Worm (Caenorhabditis elegans) whole organism, L1 larva: ENCODE data around the gene Y39A3A.3.

ENCODE experiments used
- C16A3.4 ChIP-seq: fragments of 150-350 bp; optimal IDR thresholded peaks from 2 replicates; lab custom pipeline; 2014; ENCODE audit warnings: missing biosample characterization, missing genetic modification characterization
- C34B4.2 ChIP-seq: sonication (generic microtip); optimal IDR thresholded peaks from 2 replicates; lab custom pipeline; 2017; ENCODE audit warnings: mild to moderate bottlenecking, missing genetic modification characterization, missing compliant biosample characterization
- aha-1 ChIP-seq: fragments of 150-350 bp; optimal IDR thresholded peaks from 2 replicates; lab custom pipeline; 2014; ENCODE audit warnings: missing biosample characterization, missing genetic modification characterization
- aly-2 ChIP-seq: fragments of 150-350 bp; optimal IDR thresholded peaks from 2 replicates; lab custom pipeline; 2014; ENCODE audit warnings: missing biosample characterization, missing genetic modification characterization
- ama-1 ChIP-seq: fragments of 150-350 bp; optimal IDR thresholded peaks from 2 replicates; lab custom pipeline; 2014
- blmp-1 ChIP-seq: fragments of 150-350 bp; optimal IDR thresholded peaks from 2 replicates; lab custom pipeline; 2014; ENCODE audit warnings: missing biosample characterization, missing genetic modification characterization
- ceh-63 ChIP-seq: fragments of 200-800 bp; sonication (Bioruptor generic); optimal IDR thresholded peaks from 2 replicates; lab custom pipeline; 2018; ENCODE audit warnings: mild to moderate bottlenecking, missing genetic modification characterization, missing compliant biosample characterization
- ceh-82 ChIP-seq, 3 experiments: fragments of 150-350 bp in 1 of 3; sonication (generic microtip) in 2 of 3; optimal IDR thresholded peaks; 2 replicates each; lab custom pipeline; 2014 to 2017; ENCODE audit warnings: missing biosample characterization in 3 of 3, missing genetic modification characterization in 3 of 3
- ceh-90 ChIP-seq: sonication (generic microtip); optimal IDR thresholded peaks from 2 replicates; lab custom pipeline; 2016; ENCODE audit warnings: missing genetic modification characterization, missing compliant biosample characterization
- dpl-1 ChIP-seq, 3 experiments: fragments of 150-350 bp in 2 of 3; sonication (generic microtip) in 1 of 3; optimal IDR thresholded peaks; 2 replicates each; lab custom pipeline; 2014 to 2017; ENCODE audit warnings: missing biosample characterization in 3 of 3, missing genetic modification characterization in 3 of 3, missing genetic modification reagents in 3 of 3
- egl-13 ChIP-seq: sonication (generic microtip); optimal IDR thresholded peaks from 2 replicates; lab custom pipeline; 2016; ENCODE audit warnings: missing genotype, missing genetic modification reagents, missing genetic modification characterization, missing compliant biosample characterization
- egl-27 ChIP-seq, 2 experiments: fragments of 150-350 bp in 1 of 2; sonication (generic microtip); optimal IDR thresholded peaks; 3 replicates each; lab custom pipeline; 2017 to 2018; ENCODE audit warnings: missing biosample characterization in 2 of 2, missing genetic modification characterization in 2 of 2, missing genetic modification reagents in 2 of 2
- elt-2 ChIP-seq: sonication (generic microtip); optimal IDR thresholded peaks from 2 replicates; lab custom pipeline; 2016; ENCODE audit warnings: missing genetic modification characterization, mild to moderate bottlenecking, inconsistent platforms, missing compliant biosample characterization, missing genetic modification reagents
- elt-3 ChIP-seq, 6 experiments: fragments of 150-350 bp in 1 of 6; sonication (generic microtip); optimal IDR thresholded peaks; 2 replicates each; lab custom pipeline; 2017 to 2018; ENCODE audit warnings: missing biosample characterization in 6 of 6, missing genetic modification characterization in 6 of 6, inconsistent platforms in 1 of 6
- fkh-10 ChIP-seq: sonication (generic microtip); optimal IDR thresholded peaks from 2 replicates; lab custom pipeline; 2017; ENCODE audit warnings: missing biosample characterization, missing genetic modification reagents, missing genetic modification characterization
- fos-1 ChIP-seq: fragments of 150-350 bp; optimal IDR thresholded peaks from 2 replicates; lab custom pipeline; 2014; ENCODE audit warnings: missing biosample characterization, missing genetic modification characterization
- grh-1 ChIP-seq: fragments of 200-800 bp; sonication (Bioruptor generic); IDR thresholded peaks from 2 replicates; pipeline ENCODE4 v1.3.6; 2022; ENCODE audit warnings: missing genetic modification reagents, missing genetic modification characterization, missing compliant biosample characterization
- hlh-17 ChIP-seq: fragments of 200-800 bp; sonication (Bioruptor generic); optimal IDR thresholded peaks from 2 replicates; lab custom pipeline; 2018; ENCODE audit warnings: missing genetic modification characterization, mild to moderate bottlenecking, missing compliant biosample characterization, moderate library complexity, borderline replicate concordance
- isw-1 ChIP-seq: fragments of 200-800 bp; sonication (Bioruptor generic); IDR thresholded peaks from 2 replicates; pipeline ENCODE4 v1.3.6; 2022; ENCODE audit warnings: missing genetic modification characterization, missing compliant biosample characterization
- jun-1 ChIP-seq: fragments of 150-350 bp; optimal IDR thresholded peaks from 2 replicates; lab custom pipeline; 2014; ENCODE audit warnings: missing biosample characterization, missing genetic modification reagents, missing genetic modification characterization
- lin-13 ChIP-seq: fragments of 150-350 bp; optimal IDR thresholded peaks from 2 replicates; lab custom pipeline; 2014; ENCODE audit warnings: missing biosample characterization, missing genetic modification reagents, missing genetic modification characterization
- lin-14 ChIP-seq: fragments of 200-800 bp; sonication (Bioruptor generic); optimal IDR thresholded peaks from 2 replicates; lab custom pipeline; 2018; ENCODE audit warnings: mild to moderate bottlenecking, missing genetic modification characterization, moderate library complexity, missing compliant biosample characterization
- lin-15B ChIP-seq: fragments of 150-350 bp; sonication (generic microtip); optimal IDR thresholded peaks from 3 replicates; lab custom pipeline; 2014; ENCODE audit warnings: missing biosample characterization, missing genetic modification characterization
- lin-35 ChIP-seq, 2 experiments: fragments of 150-350 bp; optimal IDR thresholded peaks; 2 replicates each; lab custom pipeline; 2014; ENCODE audit warnings: missing biosample characterization in 2 of 2, missing genetic modification characterization in 2 of 2, missing genetic modification reagents in 2 of 2
- lir-3 ChIP-seq: sonication (generic microtip); optimal IDR thresholded peaks from 2 replicates; lab custom pipeline; 2016; ENCODE audit warnings: mild to moderate bottlenecking, missing genetic modification characterization, moderate library complexity, missing compliant biosample characterization; ENCODE audit not compliant: poor library complexity
- nhr-19 ChIP-seq: fragments of 200-800 bp; sonication (Bioruptor generic); conservative IDR thresholded peaks from 2 replicates; pipeline ENCODE4 v1.3.6; 2022; ENCODE audit warnings: missing genetic modification characterization, missing compliant biosample characterization
- nhr-237 ChIP-seq: fragments of 150-350 bp; optimal IDR thresholded peaks from 2 replicates; lab custom pipeline; 2014; ENCODE audit warnings: missing biosample characterization, missing genetic modification characterization
- nhr-28 ChIP-seq: fragments of 150-350 bp; optimal IDR thresholded peaks from 2 replicates; lab custom pipeline; 2014; ENCODE audit warnings: missing biosample characterization, missing genetic modification characterization
- nhr-47 ChIP-seq: sonication (generic microtip); optimal IDR thresholded peaks from 2 replicates; lab custom pipeline; 2016; ENCODE audit warnings: mild to moderate bottlenecking, missing genetic modification characterization, moderate library complexity, missing compliant biosample characterization
- nhr-71 ChIP-seq: sonication (generic microtip); optimal IDR thresholded peaks from 2 replicates; lab custom pipeline; 2016; ENCODE audit warnings: mild to moderate bottlenecking, missing genetic modification characterization, moderate library complexity, missing compliant biosample characterization
- nhr-77 ChIP-seq: fragments of 150-350 bp; optimal IDR thresholded peaks from 2 replicates; lab custom pipeline; 2014; ENCODE audit warnings: missing biosample characterization, missing genetic modification characterization
- nhr-84 ChIP-seq: sonication (generic microtip); optimal IDR thresholded peaks from 2 replicates; lab custom pipeline; 2017; ENCODE audit warnings: missing biosample characterization, missing genetic modification characterization
- nhr-85 ChIP-seq: sonication (generic microtip); peaks from one replicate; lab custom pipeline; 2016; ENCODE audit warnings: missing genetic modification characterization, inconsistent platforms, missing compliant biosample characterization
- nhr-90 ChIP-seq: sonication (generic microtip); optimal IDR thresholded peaks from 2 replicates; lab custom pipeline; 2016; ENCODE audit warnings: mild to moderate bottlenecking, missing genetic modification characterization, missing compliant biosample characterization; ENCODE audit not compliant: poor library complexity
- pag-3 ChIP-seq: sonication (generic microtip); optimal IDR thresholded peaks from 2 replicates; lab custom pipeline; 2017; ENCODE audit warnings: missing genetic modification characterization, mild to moderate bottlenecking, missing compliant biosample characterization, antibody characterized with exemption, borderline replicate concordance; ENCODE audit not compliant: insufficient read depth
- pax-3 ChIP-seq: fragments of 200-800 bp; sonication (Bioruptor generic); optimal IDR thresholded peaks from 2 replicates; lab custom pipeline; 2018; ENCODE audit warnings: mild to moderate bottlenecking, missing genetic modification characterization, moderate library complexity, missing compliant biosample characterization
- snu-23 ChIP-seq: sonication (generic microtip); optimal IDR thresholded peaks from 2 replicates; lab custom pipeline; 2016; ENCODE audit warnings: missing genetic modification characterization, missing compliant biosample characterization
- sup-37 ChIP-seq: fragments of 200-800 bp; sonication (Bioruptor generic); optimal IDR thresholded peaks from 2 replicates; lab custom pipeline; 2018; ENCODE audit warnings: mild to moderate bottlenecking, missing genetic modification characterization, missing compliant biosample characterization
- tbx-2 ChIP-seq: sonication (generic microtip); optimal IDR thresholded peaks from 2 replicates; lab custom pipeline; 2016; ENCODE audit warnings: missing genetic modification characterization, missing compliant biosample characterization
- tlp-1 ChIP-seq: fragments of 150-350 bp; optimal IDR thresholded peaks from 2 replicates; lab custom pipeline; 2014; ENCODE audit warnings: missing biosample characterization, missing genetic modification characterization
- unc-30 ChIP-seq: sonication (generic microtip); optimal IDR thresholded peaks from 2 replicates; lab custom pipeline; 2017; ENCODE audit warnings: missing biosample characterization, missing genetic modification characterization
- unc-86 ChIP-seq: sonication (generic microtip); optimal IDR thresholded peaks from 2 replicates; lab custom pipeline; 2016; ENCODE audit warnings: missing genetic modification characterization, missing compliant biosample characterization
- vab-15 ChIP-seq: sonication (generic microtip); optimal IDR thresholded peaks from 2 replicates; lab custom pipeline; 2017; ENCODE audit warnings: missing genotype, mild to moderate bottlenecking, missing genetic modification characterization, missing compliant biosample characterization
- zag-1 ChIP-seq: fragments of 150-350 bp; optimal IDR thresholded peaks from 2 replicates; lab custom pipeline; 2014; ENCODE audit warnings: missing biosample characterization, missing genetic modification characterization
- ztf-11 ChIP-seq, 2 experiments: sonication (generic microtip); optimal IDR thresholded peaks; 2 replicates each; lab custom pipeline; 2016 to 2017; ENCODE audit warnings: missing genetic modification characterization in 2 of 2, missing biosample characterization in 1 of 2, missing compliant biosample characterization in 1 of 2

The Y39A3A.3 gene

DNA sequence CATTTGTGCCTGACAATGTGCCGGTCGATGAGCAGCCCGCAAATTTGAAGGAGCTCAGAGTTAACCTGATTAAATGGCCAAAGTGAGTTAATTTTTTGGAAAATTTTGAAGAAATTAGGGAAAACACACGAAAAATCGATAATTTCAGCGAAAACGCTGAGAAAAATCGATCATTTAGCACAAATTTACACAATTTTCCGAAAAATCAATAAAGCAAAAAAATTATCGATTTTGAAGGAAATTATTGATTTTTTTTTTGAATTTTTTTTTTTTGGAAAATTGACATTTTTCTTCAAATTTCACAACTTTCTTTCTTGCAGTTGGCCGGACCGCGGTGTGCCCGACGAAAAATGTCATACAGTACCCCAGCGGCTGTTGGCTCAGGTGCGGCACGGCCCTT, 30.0 kb upstream of the Y39A3A.3 start:
- TF ChIP-seq sup-37, result no peak
- TF ChIP-seq nhr-77, result no peak
- TF ChIP-seq nhr-85 (tag; lab: Kevin White, UChicago), result no peak
- TF ChIP-seq egl-13 (tag; lab: Kevin White, UChicago), result no peak
- no peak for TF ChIP-seq isw-1 (GFP tag; lab: Robert Waterston, UW)
- TF ChIP-seq lin-14, result no peak
- TF ChIP-seq blmp-1 (tag; lab: Kevin White, UChicago), result no peak
- no peak for TF ChIP-seq ceh-90 (tag; lab: Kevin White, UChicago)
- no peak for TF ChIP-seq C16A3.4 (tag; lab: Kevin White, UChicago)
- TF ChIP-seq nhr-19 (GFP tag; lab: Robert Waterston, UW), result no peak
- TF ChIP-seq nhr-90, result no peak
- no peak for TF ChIP-seq tbx-2 (tag; lab: Kevin White, UChicago)
- TF ChIP-seq, all 84 proteins: peak for 0

DNA sequence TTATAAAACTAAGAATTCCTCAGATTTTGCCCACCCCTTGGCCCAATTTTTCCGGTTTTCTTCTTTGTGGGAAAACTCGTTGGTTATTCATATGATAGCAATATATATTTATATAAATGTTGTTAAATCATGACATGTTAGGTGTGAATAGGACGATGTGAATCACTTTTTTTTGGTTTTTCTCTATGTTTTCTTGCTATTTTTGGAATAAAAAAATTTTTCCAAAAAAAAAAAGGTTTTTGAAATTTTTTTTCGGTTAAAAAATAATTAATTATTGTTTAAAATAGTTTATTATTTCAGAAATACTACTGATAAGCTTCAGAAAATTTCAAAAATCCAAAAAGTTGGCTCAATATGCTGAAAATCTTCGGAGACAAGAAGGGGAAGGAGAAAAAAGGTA, 24.3 kb upstream of the Y39A3A.3 start, which contains the start of gene Y48G9A.9:
Y48G9A.9 (plus strand) TSS at position 301 of the 400 bp plus-strand sequence.
- TF ChIP-seq nhr-47 (tag; lab: Kevin White, UChicago) (no peak), lir-3 (tag; lab: Kevin White, UChicago) (no peak), fos-1 (tag; lab: Kevin White, UChicago) (no peak), fkh-10 (GFP tag; lab: Kevin White, UChicago) (no peak), nhr-19 (GFP tag; lab: Robert Waterston, UW) (no peak)

DNA sequence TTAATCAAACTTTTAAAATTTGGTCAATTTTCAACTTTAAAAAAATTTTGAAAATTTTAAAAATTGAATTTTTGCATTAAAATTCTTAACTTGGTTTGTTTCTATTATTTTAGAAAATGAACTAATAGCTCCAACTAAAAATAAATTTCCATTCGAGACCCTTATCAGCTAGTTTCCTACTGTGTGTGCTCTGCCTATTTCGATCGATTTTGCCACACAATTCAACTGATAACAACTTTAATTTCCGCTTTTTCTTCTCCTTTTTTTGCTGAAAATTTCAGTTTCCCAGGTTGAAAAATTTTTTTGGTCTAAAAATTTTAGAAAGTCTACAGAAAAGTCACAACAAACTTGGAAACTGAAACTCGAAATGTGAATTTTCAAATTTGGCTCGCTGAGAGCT, 23.2 kb upstream of the Y39A3A.3 start:
- TF ChIP-seq vab-15 (no peak), lin-35 (GFP tag; optimal IDR thresholded peaks at IDR 0.05; lab: Kevin White, UChicago) (peak in 1 of 2 experiments; percentile 9), nhr-77 (no peak)

DNA sequence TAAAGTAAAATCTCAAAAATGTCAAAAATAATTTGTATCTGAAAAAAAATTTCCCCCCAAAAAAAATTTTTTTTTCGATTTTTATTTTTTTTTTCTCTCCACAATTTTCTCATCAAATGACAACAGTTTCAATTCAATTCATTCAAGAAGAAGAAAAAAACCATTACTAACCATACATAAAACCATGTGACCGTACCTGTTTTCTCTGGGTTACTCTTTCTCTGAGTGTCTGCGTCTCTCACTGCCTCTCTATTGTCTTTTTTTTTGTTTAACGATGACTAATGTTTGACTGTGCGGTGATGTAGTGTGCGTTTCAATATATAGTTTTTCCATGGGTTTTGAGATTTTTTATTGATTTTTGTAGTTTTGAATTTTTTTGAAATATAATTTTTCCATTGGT, 22.5 kb upstream of the Y39A3A.3 start:
- no peak for TF ChIP-seq C34B4.2
- no peak for TF ChIP-seq vab-15
- no peak for TF ChIP-seq nhr-28 (tag; lab: Kevin White, UChicago)
- peak in 1 of 3 experiments; percentile 24 for TF ChIP-seq ceh-82 (tag; optimal IDR thresholded peaks at IDR 0.05; lab: Kevin White, UChicago)
- no peak for TF ChIP-seq pag-3
- no peak for TF ChIP-seq hlh-17 (GFP tag; lab: Kevin White, UChicago)
- peak; percentile 65 for TF ChIP-seq jun-1 (tag; lab: Kevin White, UChicago)
- peak; percentile 82 for TF ChIP-seq nhr-71 (tag; lab: Kevin White, UChicago)
- TF ChIP-seq pax-3 (tag; lab: Kevin White, UChicago), result no peak
- peak in 1 of 2 experiments; percentile 86 for TF ChIP-seq lin-35 (GFP tag; optimal IDR thresholded peaks at IDR 0.05; lab: Kevin White, UChicago)
- peak; percentile 77 for TF ChIP-seq C16A3.4 (tag; lab: Kevin White, UChicago)
- no peak for TF ChIP-seq ceh-63 (GFP tag; lab: Kevin White, UChicago)
- peak; percentile 79 for TF ChIP-seq lin-13
- TF ChIP-seq unc-30 (tag; lab: Kevin White, UChicago), result no peak
- peak; percentile 74 for TF ChIP-seq lin-14
- TF ChIP-seq ama-1 (lab: Kevin White, UChicago), result peak; percentile 2
- TF ChIP-seq nhr-84, result no peak
- no peak for TF ChIP-seq egl-27 (tag; optimal IDR thresholded peaks at IDR 0.05; lab: Kevin White, UChicago)
- TF ChIP-seq elt-3 (tag; optimal IDR thresholded peaks at IDR 0.05; lab: Kevin White, UChicago), result peak in 2 of 6 experiments; percentile 40 to 81
- peak; percentile 60 for TF ChIP-seq nhr-19 (GFP tag; lab: Robert Waterston, UW)
- peak; percentile 61 for TF ChIP-seq elt-2 (tag; lab: Kevin White, UChicago)
- no peak for TF ChIP-seq unc-86 (tag; lab: Kevin White, UChicago)
- TF ChIP-seq isw-1 (GFP tag; lab: Robert Waterston, UW), result no peak
- TF ChIP-seq ztf-11 (tag; optimal IDR thresholded peaks at IDR 0.05; lab: Kevin White, UChicago), result no peak
- TF ChIP-seq snu-23, result peak; percentile 89
- no peak for TF ChIP-seq lir-3 (tag; lab: Kevin White, UChicago)
- no peak for TF ChIP-seq aha-1 (tag; lab: Kevin White, UChicago)
- no peak for TF ChIP-seq fkh-10 (GFP tag; lab: Kevin White, UChicago)
- no peak for TF ChIP-seq zag-1
- peak; percentile 84 for TF ChIP-seq grh-1
- peak; percentile 30 to 63 (median 49) for TF ChIP-seq dpl-1 (GFP tag; optimal IDR thresholded peaks at IDR 0.05; lab: Kevin White, UChicago)
- TF ChIP-seq lin-15B (tag; lab: Kevin White, UChicago), result no peak
- TF ChIP-seq aly-2, result no peak
- peak; percentile 32 for TF ChIP-seq nhr-237 (tag; lab: Kevin White, UChicago)
- no peak for TF ChIP-seq tlp-1
- no peak for TF ChIP-seq sup-37
- TF ChIP-seq blmp-1 (tag; lab: Kevin White, UChicago), result peak; percentile 46
